Worm (Caenorhabditis elegans): Measurements from ENCODE around the gene W06G6.20.

ce11 chrV:16648317-16649018, at the start of gene W06G6.20:
- TF ChIP-seq ceh-83 (GFP tag; optimal IDR thresholded peaks at IDR 0.05) (no peak), lsy-2 (tag; optimal IDR thresholded peaks at IDR 0.05) (no peak), nhr-2 (tag; optimal IDR thresholded peaks at IDR 0.05) (no peak), elt-3 (tag; optimal IDR thresholded peaks at IDR 0.05) (no peak), snpc-4 (tag; optimal IDR thresholded peaks at IDR 0.05) (no peak), mab-5 (tag; optimal IDR thresholded peaks at IDR 0.05) (no peak), pha-4 (tag; optimal IDR thresholded peaks at IDR 0.05) (no peak), nhr-237 (tag; optimal IDR thresholded peaks at IDR 0.05) (no peak), nhr-76 (tag; optimal IDR thresholded peaks at IDR 0.05) (no peak), unc-39 (tag; optimal IDR thresholded peaks at IDR 0.05) (no peak)
